Worm (Caenorhabditis elegans): ENCODE measurements around the gene sri-72.

DNA sequence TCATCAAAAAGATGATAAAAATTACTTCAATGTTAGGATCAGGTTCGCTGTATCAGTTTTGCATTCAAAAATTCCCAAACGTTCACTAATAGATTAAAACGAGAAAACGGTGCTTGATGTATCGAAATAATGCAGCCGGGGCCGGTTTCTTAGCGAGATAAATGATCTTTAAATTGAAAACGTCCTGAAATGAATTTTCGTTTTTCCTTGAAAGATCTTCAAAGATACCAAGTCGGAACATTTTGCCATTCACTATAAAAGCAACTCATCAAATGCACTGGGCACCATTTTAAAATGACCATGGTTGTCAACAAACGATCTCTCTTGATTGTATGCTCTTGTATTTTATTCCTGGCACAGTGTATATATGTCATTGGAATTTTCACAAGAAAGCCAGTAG is 8.1 kb upstream of the sri-72 start, which contains the start of gene K06H6.5:
- TF ChIP-seq ceh-19 (GFP tag; optimal IDR thresholded peaks at IDR 0.05) (no peak), rnt-1 (tag; optimal IDR thresholded peaks at IDR 0.05) (no peak), dmd-4 (tag; optimal IDR thresholded peaks at IDR 0.05; ENCODE audit: borderline replicate concordance) (no peak), ets-4 (tag; optimal IDR thresholded peaks at IDR 0.05) (no peak), unc-42 (tag; optimal IDR thresholded peaks at IDR 0.05) (no peak), hlh-15 (tag; optimal IDR thresholded peaks at IDR 0.05) (no peak), ama-1 (optimal IDR thresholded peaks at IDR 0.05) (no peak), sdc-2 (tag; optimal IDR thresholded peaks at IDR 0.05) (no peak), hlh-8 (tag; optimal IDR thresholded peaks at IDR 0.05) (no peak), nhr-11 (tag; optimal IDR thresholded peaks at IDR 0.05) (no peak), ceh-31 (tag; optimal IDR thresholded peaks at IDR 0.05) (no peak)
